Worm (Caenorhabditis elegans): ENCODE measurements around the gene F08B12.4.

Gene F08B12.4

ce11 chrX:11406784-11407183 is 748 bp downstream of the F08B12.4 start:
- peak; percentile 50 for TF ChIP-seq mep-1 (tag; optimal IDR thresholded peaks at IDR 0.05)
- TF ChIP-seq jun-1 (tag; optimal IDR thresholded peaks at IDR 0.05) = no peak
- TF ChIP-seq daf-16 (GFP tag; optimal IDR thresholded peaks at IDR 0.05) = no peak
- TF ChIP-seq daf-16 (tag; optimal IDR thresholded peaks at IDR 0.05) = peak; percentile 19
- no peak for TF ChIP-seq ceh-28 (tag; optimal IDR thresholded peaks at IDR 0.05)
- peak; percentile 92 for TF ChIP-seq aha-1 (tag)

- TF ChIP-seq fos-1 (tag; optimal IDR thresholded peaks at IDR 0.05) (no peak), mdt-29 (GFP tag; IDR thresholded peaks at IDR 0.05) (no peak), lin-38 (GFP tag; IDR thresholded peaks at IDR 0.05) (no peak), daf-8 (GFP tag; IDR thresholded peaks at IDR 0.05) (no peak), zfp-3 (GFP tag; conservative IDR thresholded peaks at IDR 0.05) (no peak), ctbp-1 (GFP tag; IDR thresholded peaks at IDR 0.05) (peak; percentile 59; the same call in 1 of the 2 replicates), Y5F2A.4 (GFP tag; optimal IDR thresholded peaks at IDR 0.05) (no peak), F10B5.3 (tag; optimal IDR thresholded peaks at IDR 0.05) (no peak), hlh-30 (tag; optimal IDR thresholded peaks at IDR 0.05; ENCODE audit: insufficient read depth) (no peak), egl-43 (GFP tag; IDR thresholded peaks at IDR 0.05) (no peak), unc-62 (GFP tag; optimal IDR thresholded peaks at IDR 0.05 in 1 of 2) (peak in 1 of 2 experiments; percentile 14), unc-62 (tag; optimal IDR thresholded peaks at IDR 0.05) (no peak)
Measured at ce11 chrX:11405908-11406307, 1.6 kb downstream of the F08B12.4 start, which contains the start of gene slo-2. slo-2 (minus strand) TSS chrX:11405931.

- TF ChIP-seq tag-97 (GFP tag; IDR thresholded peaks at IDR 0.05) (no peak), dve-1 (tag; optimal IDR thresholded peaks at IDR 0.05; ENCODE audit: insufficient read depth) (peak; percentile 49), zip-11 (GFP tag; IDR thresholded peaks at IDR 0.05) (no peak), daf-16 (GFP tag; optimal IDR thresholded peaks at IDR 0.05) (no peak), daf-16 (tag; optimal IDR thresholded peaks at IDR 0.05) (peak; percentile 79), hlh-11 (tag; optimal IDR thresholded peaks at IDR 0.05) (peak; percentile 39), aha-1 (tag) (peak; percentile 91), T26A8.4 (GFP tag; IDR thresholded peaks at IDR 0.05) (no peak), nhr-28 (tag; optimal IDR thresholded peaks at IDR 0.05) (peak; percentile 73), mes-2 (tag; optimal IDR thresholded peaks at IDR 0.05; ENCODE audit: poor library complexity, severe bottlenecking) (no peak), dmd-6 (GFP tag; IDR thresholded peaks at IDR 0.05) (peak; percentile 17; the same call in 1 of the 2 replicates), pqm-1 (tag; optimal IDR thresholded peaks at IDR 0.05) (peak; percentile 39), ceh-44 (GFP tag; IDR thresholded peaks at IDR 0.05) (no peak)
Measured at ce11 chrX:11400467-11401184, 6.9 kb downstream of the F08B12.4 start.

- TF ChIP-seq hif-1 (tag; optimal IDR thresholded peaks at IDR 0.05) = no peak
- TF ChIP-seq dve-1 (tag; optimal IDR thresholded peaks at IDR 0.05; ENCODE audit: insufficient read depth) = peak; percentile 4
- TF ChIP-seq daf-16 (GFP tag; optimal IDR thresholded peaks at IDR 0.05) = no peak
- TF ChIP-seq daf-16 (tag; optimal IDR thresholded peaks at IDR 0.05) = peak; percentile 49
- no peak for TF ChIP-seq nhr-237 (tag; optimal IDR thresholded peaks at IDR 0.05)
- no peak for TF ChIP-seq T20F7.1 (GFP tag; optimal IDR thresholded peaks at IDR 0.05)
- TF ChIP-seq fos-1 (tag; optimal IDR thresholded peaks at IDR 0.05) = no peak
- peak; percentile 15 for TF ChIP-seq cey-2 (tag; optimal IDR thresholded peaks at IDR 0.05; ENCODE audit: borderline replicate concordance, insufficient read depth)
- TF ChIP-seq ceh-32 (tag; optimal IDR thresholded peaks at IDR 0.05; ENCODE audit: poor library complexity) = no peak
- no peak for TF ChIP-seq duxl-1 (tag; optimal IDR thresholded peaks at IDR 0.05; ENCODE audit: poor library complexity)
- peak; percentile 25 for TF ChIP-seq hlh-11 (tag; optimal IDR thresholded peaks at IDR 0.05)
- no peak for TF ChIP-seq tra-1 (GFP tag; IDR thresholded peaks at IDR 0.05)
- no peak for TF ChIP-seq spr-3 (GFP tag; optimal IDR thresholded peaks at IDR 0.05)
- TF ChIP-seq hmg-1.1 (GFP tag; IDR thresholded peaks at IDR 0.05) = 0 out of 2 replicates have a peak, but pooled peaks have one; percentile 20
- peak; percentile 35 for TF ChIP-seq nhr-77 (tag; optimal IDR thresholded peaks at IDR 0.05)
- no peak for TF ChIP-seq daf-19 (GFP tag; conservative IDR thresholded peaks at IDR 0.05)
- no peak for TF ChIP-seq php-3 (GFP tag; IDR thresholded peaks at IDR 0.05)
- TF ChIP-seq lin-39 (tag; optimal IDR thresholded peaks at IDR 0.05) = no peak
- peak in 1 of 2 experiments; percentile 41 for TF ChIP-seq unc-62 (GFP tag; optimal IDR thresholded peaks at IDR 0.05 in 1 of 2)
- TF ChIP-seq unc-62 (tag; optimal IDR thresholded peaks at IDR 0.05) = no peak
- no peak for TF ChIP-seq unc-130 (GFP tag; optimal IDR thresholded peaks at IDR 0.05)
- no peak for TF ChIP-seq ces-1 (GFP tag; optimal IDR thresholded peaks at IDR 0.05)
- TF ChIP-seq ztf-7 (tag; optimal IDR thresholded peaks at IDR 0.05) = no peak
Measured at ce11 chrX:11392924-11393323, 14.6 kb downstream of the F08B12.4 start, which contains the start of gene prx-12. prx-12 (plus strand) TSS chrX:11393294.

Data from whole organism, L4 larva.